Fruit fly (Drosophila melanogaster) Kc167 (cell line): ENCODE measurements around the gene CG12560.

Experiments
- Sin3A ChIP-seq: fragments of >200 bp; optimal IDR thresholded peaks from 2 replicates; lab custom pipeline; 2018; ENCODE audit warnings: missing external identifiers
- h ChIP-seq: fragments of >200 bp; optimal IDR thresholded peaks from 3 replicates; lab custom pipeline; 2018; ENCODE audit warnings: missing external identifiers
- insv ChIP-seq: fragments of >200 bp; optimal IDR thresholded peaks from 3 replicates; lab custom pipeline; 2018; ENCODE audit warnings: missing external identifiers
- psq ChIP-seq: fragments of >200 bp; optimal IDR thresholded peaks from 2 replicates; lab custom pipeline; 2017; ENCODE audit warnings: missing external identifiers
- ttk ChIP-seq: sonication (Bioruptor generic); optimal IDR thresholded peaks from 2 replicates; lab custom pipeline; 2017; ENCODE audit warnings: missing external identifiers

- TF ChIP-seq h (lab: Kevin White, UChicago), result no peak
- no peak for TF ChIP-seq psq (lab: Kevin White, UChicago)
- TF ChIP-seq insv (lab: Kevin White, UChicago), result no peak
- no peak for TF ChIP-seq Sin3A
- no peak for TF ChIP-seq ttk (lab: Kevin White, UChicago)
Measured at dm6 chr2L:7989868-7990267, 19.4 kb downstream of the CG12560 start.
